Worm (Caenorhabditis elegans) whole organism, early embryonic: ENCODE data around the gene col-102.

ENCODE experiments used
- ama-1 ChIP-seq: fragments of 150-350 bp; optimal IDR thresholded peaks from 2 replicates; lab custom pipeline; 2014
- ceh-36 ChIP-seq: sonication (generic microtip); optimal IDR thresholded peaks from 2 replicates; lab custom pipeline; 2016; ENCODE audit warnings: missing genetic modification characterization, inconsistent platforms, missing compliant biosample characterization
- hmg-4 ChIP-seq: fragments of 200-800 bp; sonication (Bioruptor generic); optimal IDR thresholded peaks from 2 replicates; lab custom pipeline; 2018; ENCODE audit warnings: mild to moderate bottlenecking, missing genetic modification characterization, missing compliant biosample characterization

ce11 chrIV:623876-624275 is 19.6 kb downstream of the col-102 start:
- TF ChIP-seq hmg-4, result no peak
- TF ChIP-seq ceh-36 (tag; lab: Kevin White, UChicago), result no peak
- no peak for TF ChIP-seq ama-1
